Worm (Caenorhabditis elegans) whole organism, L1 larva: ENCODE data around the gene C42D8.9.

Experiments
- C16A3.4 ChIP-seq: fragments of 150-350 bp; optimal IDR thresholded peaks from 2 replicates; lab custom pipeline; 2014; ENCODE audit warnings: missing biosample characterization, missing genetic modification characterization
- F16B12.6 ChIP-seq: fragments of 150-350 bp; optimal IDR thresholded peaks from 2 replicates; lab custom pipeline; 2014; ENCODE audit warnings: missing biosample characterization, missing genetic modification characterization
- Y116A8C.19 ChIP-seq: sonication (generic microtip); optimal IDR thresholded peaks from 2 replicates; lab custom pipeline; 2016; ENCODE audit warnings: missing compliant biosample characterization, missing genetic modification characterization, borderline replicate concordance
- ceh-82 ChIP-seq, 3 experiments: fragments of 150-350 bp in 1 of 3; sonication (generic microtip) in 2 of 3; optimal IDR thresholded peaks; 2 replicates each; lab custom pipeline; 2014 to 2017; ENCODE audit warnings: missing biosample characterization in 3 of 3, missing genetic modification characterization in 3 of 3
- ceh-88 ChIP-seq: fragments of 200-800 bp; sonication (Bioruptor generic); IDR thresholded peaks from 2 replicates; pipeline ENCODE4 v1.3.6; 2022; ENCODE audit warnings: missing genetic modification characterization, missing compliant biosample characterization
- ceh-90 ChIP-seq: sonication (generic microtip); optimal IDR thresholded peaks from 2 replicates; lab custom pipeline; 2016; ENCODE audit warnings: missing genetic modification characterization, missing compliant biosample characterization
- ces-1 ChIP-seq: fragments of 150-350 bp; optimal IDR thresholded peaks from 2 replicates; lab custom pipeline; 2014; ENCODE audit warnings: missing biosample characterization, missing genetic modification reagents, missing genetic modification characterization
- dpl-1 ChIP-seq, 3 experiments: fragments of 150-350 bp in 2 of 3; sonication (generic microtip) in 1 of 3; optimal IDR thresholded peaks; 2 replicates each; lab custom pipeline; 2014 to 2017; ENCODE audit warnings: missing biosample characterization in 3 of 3, missing genetic modification characterization in 3 of 3, missing genetic modification reagents in 3 of 3
- efl-1 ChIP-seq, 4 experiments: fragments of 150-350 bp; optimal IDR thresholded peaks in 3 of 4; peaks in 1 of 4; 1 replicate in 1 of 4; 2 replicates in 3 of 4; lab custom pipeline; 2014; ENCODE audit warnings: missing biosample characterization in 2 of 4, missing genetic modification characterization in 2 of 4, missing genetic modification reagents in 2 of 4
- efl-3 ChIP-seq: fragments of 200-800 bp; sonication (Bioruptor generic); optimal IDR thresholded peaks from 2 replicates; lab custom pipeline; 2018; ENCODE audit warnings: mild to moderate bottlenecking, missing genetic modification characterization, missing compliant biosample characterization
- egl-13 ChIP-seq: sonication (generic microtip); optimal IDR thresholded peaks from 2 replicates; lab custom pipeline; 2016; ENCODE audit warnings: missing genotype, missing genetic modification reagents, missing genetic modification characterization, missing compliant biosample characterization
- egl-27 ChIP-seq, 2 experiments: fragments of 150-350 bp in 1 of 2; sonication (generic microtip); optimal IDR thresholded peaks; 3 replicates each; lab custom pipeline; 2017 to 2018; ENCODE audit warnings: missing biosample characterization in 2 of 2, missing genetic modification characterization in 2 of 2, missing genetic modification reagents in 2 of 2
- elt-2 ChIP-seq: sonication (generic microtip); optimal IDR thresholded peaks from 2 replicates; lab custom pipeline; 2016; ENCODE audit warnings: missing genetic modification characterization, mild to moderate bottlenecking, inconsistent platforms, missing compliant biosample characterization, missing genetic modification reagents
- fos-1 ChIP-seq: fragments of 150-350 bp; optimal IDR thresholded peaks from 2 replicates; lab custom pipeline; 2014; ENCODE audit warnings: missing biosample characterization, missing genetic modification characterization
- grh-1 ChIP-seq: fragments of 200-800 bp; sonication (Bioruptor generic); IDR thresholded peaks from 2 replicates; pipeline ENCODE4 v1.3.6; 2022; ENCODE audit warnings: missing genetic modification reagents, missing genetic modification characterization, missing compliant biosample characterization
- hlh-17 ChIP-seq: fragments of 200-800 bp; sonication (Bioruptor generic); optimal IDR thresholded peaks from 2 replicates; lab custom pipeline; 2018; ENCODE audit warnings: missing genetic modification characterization, mild to moderate bottlenecking, missing compliant biosample characterization, moderate library complexity, borderline replicate concordance
- hlh-4 ChIP-seq: sonication (generic microtip); optimal IDR thresholded peaks from 2 replicates; lab custom pipeline; 2016; ENCODE audit warnings: mild to moderate bottlenecking, missing genetic modification characterization, missing compliant biosample characterization
- hpl-2 ChIP-seq: fragments of 150-350 bp; optimal IDR thresholded peaks from 2 replicates; lab custom pipeline; 2014; ENCODE audit warnings: missing biosample characterization, missing genetic modification reagents, missing genetic modification characterization
- irx-1 ChIP-seq: sonication (generic microtip); optimal IDR thresholded peaks from 2 replicates; lab custom pipeline; 2016; ENCODE audit warnings: missing genetic modification characterization, missing compliant biosample characterization
- isw-1 ChIP-seq: fragments of 200-800 bp; sonication (Bioruptor generic); IDR thresholded peaks from 2 replicates; pipeline ENCODE4 v1.3.6; 2022; ENCODE audit warnings: missing genetic modification characterization, missing compliant biosample characterization
- lin-14 ChIP-seq: fragments of 200-800 bp; sonication (Bioruptor generic); optimal IDR thresholded peaks from 2 replicates; lab custom pipeline; 2018; ENCODE audit warnings: mild to moderate bottlenecking, missing genetic modification characterization, moderate library complexity, missing compliant biosample characterization
- lin-35 ChIP-seq, 2 experiments: fragments of 150-350 bp; optimal IDR thresholded peaks; 2 replicates each; lab custom pipeline; 2014; ENCODE audit warnings: missing biosample characterization in 2 of 2, missing genetic modification characterization in 2 of 2, missing genetic modification reagents in 2 of 2
- lin-39 ChIP-seq: fragments of 150-350 bp; optimal IDR thresholded peaks from 2 replicates; lab custom pipeline; 2014; ENCODE audit warnings: missing biosample characterization, missing genetic modification reagents, missing genetic modification characterization
- mab-9 ChIP-seq: fragments of 200-800 bp; sonication (Bioruptor generic); IDR thresholded peaks from 2 replicates; pipeline ENCODE4 v1.3.6; 2022; ENCODE audit warnings: missing genetic modification reagents, missing genetic modification characterization, missing compliant biosample characterization
- mep-1 ChIP-seq: fragments of 150-350 bp; optimal IDR thresholded peaks from 2 replicates; lab custom pipeline; 2014; ENCODE audit warnings: missing biosample characterization, missing genetic modification characterization
- nhr-19 ChIP-seq: fragments of 200-800 bp; sonication (Bioruptor generic); conservative IDR thresholded peaks from 2 replicates; pipeline ENCODE4 v1.3.6; 2022; ENCODE audit warnings: missing genetic modification characterization, missing compliant biosample characterization
- nhr-237 ChIP-seq: fragments of 150-350 bp; optimal IDR thresholded peaks from 2 replicates; lab custom pipeline; 2014; ENCODE audit warnings: missing biosample characterization, missing genetic modification characterization
- nhr-76 ChIP-seq: sonication (generic microtip); optimal IDR thresholded peaks from 2 replicates; lab custom pipeline; 2017; ENCODE audit warnings: missing biosample characterization, missing genetic modification characterization
- nhr-85 ChIP-seq: sonication (generic microtip); peaks from one replicate; lab custom pipeline; 2016; ENCODE audit warnings: missing genetic modification characterization, inconsistent platforms, missing compliant biosample characterization
- pag-3 ChIP-seq: sonication (generic microtip); optimal IDR thresholded peaks from 2 replicates; lab custom pipeline; 2017; ENCODE audit warnings: missing genetic modification characterization, mild to moderate bottlenecking, missing compliant biosample characterization, antibody characterized with exemption, borderline replicate concordance; ENCODE audit not compliant: insufficient read depth
- pqm-1 ChIP-seq: sonication (generic microtip); optimal IDR thresholded peaks from 3 replicates; lab custom pipeline; 2017; ENCODE audit warnings: missing biosample characterization, missing genetic modification characterization
- rnt-1 ChIP-seq: sonication (generic microtip); optimal IDR thresholded peaks from 2 replicates; lab custom pipeline; 2016; ENCODE audit warnings: mild to moderate bottlenecking, missing genetic modification characterization, moderate library complexity, missing compliant biosample characterization
- snu-23 ChIP-seq: sonication (generic microtip); optimal IDR thresholded peaks from 2 replicates; lab custom pipeline; 2016; ENCODE audit warnings: missing genetic modification characterization, missing compliant biosample characterization
- tbx-2 ChIP-seq: sonication (generic microtip); optimal IDR thresholded peaks from 2 replicates; lab custom pipeline; 2016; ENCODE audit warnings: missing genetic modification characterization, missing compliant biosample characterization
- tlp-1 ChIP-seq: fragments of 150-350 bp; optimal IDR thresholded peaks from 2 replicates; lab custom pipeline; 2014; ENCODE audit warnings: missing biosample characterization, missing genetic modification characterization
- unc-86 ChIP-seq: sonication (generic microtip); optimal IDR thresholded peaks from 2 replicates; lab custom pipeline; 2016; ENCODE audit warnings: missing genetic modification characterization, missing compliant biosample characterization
- vab-15 ChIP-seq: sonication (generic microtip); optimal IDR thresholded peaks from 2 replicates; lab custom pipeline; 2017; ENCODE audit warnings: missing genotype, mild to moderate bottlenecking, missing genetic modification characterization, missing compliant biosample characterization
- ztf-4 ChIP-seq: fragments of 150-350 bp; optimal IDR thresholded peaks from 2 replicates; lab custom pipeline; 2014; ENCODE audit warnings: missing biosample characterization, missing genetic modification characterization

C42D8.9 gene

DNA sequence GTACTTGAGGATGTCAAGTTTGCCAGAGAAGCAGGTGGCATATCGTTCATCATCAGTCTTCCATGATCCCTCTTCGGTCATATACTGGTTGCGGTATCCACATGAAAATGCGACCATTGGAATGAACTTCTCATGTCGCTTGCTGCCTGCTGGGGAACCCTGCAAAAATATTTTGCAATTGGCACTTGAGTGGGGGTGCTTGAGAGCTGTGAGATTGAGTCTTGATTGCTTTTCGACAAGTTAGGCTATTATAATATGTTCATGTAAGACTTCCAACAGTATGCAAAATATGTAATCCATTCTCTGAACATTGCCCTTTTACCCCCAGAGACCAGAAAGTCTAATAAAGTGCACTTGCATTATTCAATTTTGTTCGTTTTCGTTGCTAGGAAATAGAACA, 9.3 kb upstream of the C42D8.9 start:
- TF ChIP-seq ceh-88 (GFP tag; lab: Robert Waterston, UW) (no peak), nhr-85 (tag; lab: Kevin White, UChicago) (peak; percentile 64)

DNA sequence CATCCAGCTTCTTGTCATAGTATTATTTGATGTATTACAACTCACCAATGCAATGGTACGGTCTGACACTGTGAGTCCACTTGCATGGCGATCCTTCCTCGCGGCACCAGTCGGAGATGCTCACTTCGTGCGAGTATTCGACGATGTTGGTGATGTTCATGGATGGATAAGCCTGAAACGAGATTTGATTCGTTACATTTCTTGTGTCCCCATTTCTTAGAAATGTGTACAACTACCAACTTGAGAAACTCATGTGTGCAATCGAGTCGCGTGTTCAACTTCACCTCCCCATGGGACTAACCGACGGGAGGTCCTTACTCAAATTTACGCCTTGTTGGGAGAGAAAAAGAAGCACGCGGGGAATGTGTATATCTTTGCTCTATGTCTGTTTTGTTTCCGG, 8.7 kb upstream of the C42D8.9 start:
- TF ChIP-seq fos-1 (tag; lab: Kevin White, UChicago) (no peak), lin-14 (GFP tag; lab: Kevin White, UChicago) (peak; percentile 44)

DNA sequence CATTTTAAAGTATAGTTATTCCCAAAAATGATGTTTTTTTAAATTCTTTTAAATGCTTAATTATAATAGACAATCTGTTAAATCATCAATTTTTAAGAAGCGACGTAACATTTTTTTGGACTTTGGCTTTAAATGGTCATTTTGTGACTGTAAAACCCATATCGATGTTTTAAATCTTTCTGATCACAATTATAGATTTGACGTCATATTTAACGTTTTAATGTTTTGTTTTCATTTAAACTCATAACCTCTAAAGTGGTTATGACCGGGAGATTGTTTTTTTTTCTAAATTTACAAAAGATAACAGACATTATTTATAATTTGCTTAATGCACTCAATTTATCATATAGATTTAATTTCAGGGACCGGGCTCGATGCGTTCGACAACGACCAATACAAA, 5.1 kb upstream of the C42D8.9 start:
- TF ChIP-seq unc-86 (tag; lab: Kevin White, UChicago), result no peak
- TF ChIP-seq snu-23 (GFP tag; lab: Kevin White, UChicago), result no peak
- TF ChIP-seq F16B12.6 (tag; lab: Kevin White, UChicago), result no peak
- TF ChIP-seq efl-3 (GFP tag; lab: Kevin White, UChicago), result no peak
- no peak for TF ChIP-seq isw-1 (GFP tag; lab: Robert Waterston, UW)
- no peak for TF ChIP-seq grh-1 (GFP tag; lab: Robert Waterston, UW)

DNA sequence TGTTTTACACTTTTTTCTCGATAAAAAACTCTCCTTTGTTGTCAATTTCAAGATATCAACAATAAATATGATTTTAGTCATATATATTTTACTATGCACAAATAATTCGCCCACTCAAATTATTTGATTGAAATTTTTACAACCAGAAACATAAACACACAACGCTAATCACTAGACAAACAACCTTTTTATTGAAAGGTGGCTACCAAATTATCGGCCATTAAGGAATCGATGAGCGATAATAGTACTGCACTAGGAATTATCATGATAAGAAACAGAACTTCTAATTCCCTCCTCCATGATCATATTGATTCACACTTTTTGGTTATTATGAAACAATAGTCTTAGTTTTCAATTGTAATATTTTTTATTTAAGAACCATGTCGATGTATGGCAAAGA, 2.3 kb upstream of the C42D8.9 start, which contains the start of gene C42D8.1:
Gene C42D8.1 (plus strand): TSS at position 377 of the 400 bp plus-strand sequence.
- TF ChIP-seq elt-2 (peak; percentile 81), vab-15 (no peak)

DNA sequence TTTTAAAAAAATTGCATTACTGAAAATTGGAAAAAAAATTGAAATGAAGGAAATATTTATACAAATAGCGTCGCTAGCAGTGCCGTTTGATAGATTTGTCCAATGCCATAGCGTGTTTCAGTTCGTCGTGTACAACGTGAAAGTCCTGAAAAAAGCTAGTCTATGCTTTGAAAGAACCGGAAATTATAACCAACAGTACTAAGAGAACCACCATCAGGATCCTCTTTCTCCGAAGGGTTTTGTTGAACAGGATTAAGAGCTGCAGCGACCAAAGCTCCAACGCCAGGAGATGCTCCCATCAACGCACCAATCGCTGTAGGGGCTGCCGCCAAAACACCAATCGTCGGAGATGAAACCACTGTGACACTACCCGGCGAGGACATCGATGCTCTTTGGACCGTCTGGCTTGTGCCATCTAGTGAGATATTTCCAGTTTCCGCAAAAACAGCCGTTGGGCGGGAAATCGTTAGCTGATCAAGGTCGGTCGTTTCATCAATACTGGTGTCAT, 601 bp downstream of the C42D8.9 start:
- no peak for TF ChIP-seq irx-1 (tag; lab: Kevin White, UChicago)
- TF ChIP-seq nhr-85 (tag; lab: Kevin White, UChicago), result no peak
- no peak for TF ChIP-seq mab-9 (GFP tag; lab: Robert Waterston, UW)
- TF ChIP-seq nhr-237 (tag; lab: Kevin White, UChicago), result no peak
- TF ChIP-seq C16A3.4, result no peak
- no peak for TF ChIP-seq tbx-2
- TF ChIP-seq tlp-1 (tag; lab: Kevin White, UChicago), result no peak
- TF ChIP-seq ceh-88 (GFP tag; lab: Robert Waterston, UW), result no peak
- TF ChIP-seq hlh-4 (tag; lab: Kevin White, UChicago), result no peak
- TF ChIP-seq mep-1, result no peak
- no peak for TF ChIP-seq fos-1 (tag; lab: Kevin White, UChicago)
- no peak for TF ChIP-seq hpl-2 (GFP tag; lab: Kevin White, UChicago)
- TF ChIP-seq egl-27 (tag; optimal IDR thresholded peaks at IDR 0.05; lab: Kevin White, UChicago), result no peak
- TF ChIP-seq ceh-82 (tag; optimal IDR thresholded peaks at IDR 0.05; lab: Kevin White, UChicago), result no peak
- TF ChIP-seq pqm-1, result no peak
- TF ChIP-seq nhr-19 (GFP tag; lab: Robert Waterston, UW), result no peak
- no peak for TF ChIP-seq rnt-1 (tag; lab: Kevin White, UChicago)
- no peak for TF ChIP-seq dpl-1 (GFP tag; optimal IDR thresholded peaks at IDR 0.05; lab: Kevin White, UChicago)

DNA sequence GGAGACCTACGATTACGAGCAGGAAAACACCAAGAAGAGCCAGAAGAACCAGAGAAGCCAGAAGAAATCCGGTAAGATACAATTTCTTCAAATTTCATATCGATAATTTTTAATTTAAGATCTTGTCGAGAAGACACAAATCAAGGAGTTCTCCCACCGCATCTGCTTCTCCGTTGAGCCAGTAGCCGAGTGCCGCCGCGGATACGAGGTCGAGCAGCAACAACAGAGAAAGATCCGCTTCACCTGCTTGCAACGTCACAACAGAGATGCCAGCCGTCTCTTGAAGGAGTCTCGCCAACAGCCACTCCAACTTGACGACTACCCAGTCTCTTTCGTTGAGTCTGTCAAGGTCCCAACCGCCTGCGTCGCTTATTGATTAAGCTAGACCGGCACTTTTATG, 1.1 kb downstream of the C42D8.9 start:
- TF ChIP-seq efl-1 (optimal IDR thresholded peaks at IDR 0.05; lab: Kevin White, UChicago) (no peak), efl-1 (GFP tag; optimal IDR thresholded peaks at IDR 0.05 in 1 of 2; lab: Kevin White, UChicago) (peak in 1 of 2 experiments; percentile 9), ces-1 (no peak), hpl-2 (GFP tag; lab: Kevin White, UChicago) (no peak)
- TF ChIP-seq, all 84 proteins: peak for 1

DNA sequence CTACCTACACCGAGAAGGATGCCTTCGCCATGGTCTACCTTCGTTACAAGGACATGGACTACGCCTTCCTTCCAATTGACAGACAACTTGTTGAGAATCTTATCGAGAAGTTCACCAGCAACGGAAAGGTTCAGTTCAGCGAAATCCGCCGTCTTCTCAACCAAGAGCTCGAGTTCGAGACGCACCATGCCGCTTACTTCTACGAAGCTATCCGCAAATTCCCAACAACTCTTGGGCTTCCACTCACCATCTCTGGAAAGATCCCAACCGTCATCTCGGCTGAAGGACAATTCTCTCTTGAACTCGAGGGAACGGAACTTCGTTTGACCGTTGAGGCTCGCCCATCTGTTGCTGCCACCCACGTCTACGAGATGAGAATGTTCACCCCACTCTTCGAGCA, 3.4 kb downstream of the C42D8.9 start:
- TF ChIP-seq mep-1 (no peak), hlh-17 (GFP tag; lab: Kevin White, UChicago) (no peak), lin-35 (GFP tag; optimal IDR thresholded peaks at IDR 0.05; lab: Kevin White, UChicago) (no peak), pag-3 (tag; lab: Kevin White, UChicago) (no peak), lin-39 (tag; lab: Kevin White, UChicago) (no peak), elt-2 (no peak), nhr-76 (tag; lab: Kevin White, UChicago) (no peak), Y116A8C.19 (tag; lab: Kevin White, UChicago) (no peak), ztf-4 (no peak), ceh-90 (no peak), egl-13 (no peak), nhr-237 (tag; lab: Kevin White, UChicago) (no peak)
